Worm (Caenorhabditis elegans) whole organism, early embryonic: ENCODE measurements around the gene cwc-15.
"Not testable (repeated sequence)": the region's sequence is repeated elsewhere in the genome, so short reads cannot be mapped to it uniquely, and the experiment has no call there.

Experiments
- B0310.2 ChIP-seq: sonication (generic microtip); optimal IDR thresholded peaks from 2 replicates; lab custom pipeline; 2016; ENCODE audit warnings: mild to moderate bottlenecking, missing genetic modification characterization, missing compliant biosample characterization
- F13C5.2 ChIP-seq: sonication (generic microtip); optimal IDR thresholded peaks from 2 replicates; lab custom pipeline; 2017; ENCODE audit warnings: mild to moderate bottlenecking, missing genetic modification characterization, inconsistent platforms, missing compliant biosample characterization
- aly-1 ChIP-seq: sonication (generic microtip); optimal IDR thresholded peaks from 2 replicates; lab custom pipeline; 2016; ENCODE audit warnings: missing genetic modification characterization, missing compliant biosample characterization
- ama-1 ChIP-seq: fragments of 150-350 bp; optimal IDR thresholded peaks from 2 replicates; lab custom pipeline; 2014
- ceh-13 ChIP-seq: fragments of 200-800 bp; sonication (Bioruptor generic); optimal IDR thresholded peaks from 2 replicates; lab custom pipeline; 2018; ENCODE audit warnings: mild to moderate bottlenecking, missing genetic modification characterization, missing compliant biosample characterization
- ceh-36 ChIP-seq: sonication (generic microtip); optimal IDR thresholded peaks from 2 replicates; lab custom pipeline; 2016; ENCODE audit warnings: missing genetic modification characterization, inconsistent platforms, missing compliant biosample characterization
- ets-7 ChIP-seq: sonication (generic microtip); optimal IDR thresholded peaks from 2 replicates; lab custom pipeline; 2016; ENCODE audit warnings: missing genotype, missing genetic modification characterization, missing compliant biosample characterization
- flt-1 ChIP-seq: fragments of 200-800 bp; sonication (Bioruptor generic); IDR thresholded peaks from 2 replicates; pipeline ENCODE4 v1.3.6; 2022; ENCODE audit warnings: missing genetic modification characterization, missing compliant biosample characterization
- hmbx-1 ChIP-seq: sonication (generic microtip); optimal IDR thresholded peaks from 2 replicates; lab custom pipeline; 2016; ENCODE audit warnings: mild to moderate bottlenecking, missing genetic modification characterization, missing compliant biosample characterization
- hmg-4 ChIP-seq: fragments of 200-800 bp; sonication (Bioruptor generic); optimal IDR thresholded peaks from 2 replicates; lab custom pipeline; 2018; ENCODE audit warnings: mild to moderate bottlenecking, missing genetic modification characterization, missing compliant biosample characterization
- hnd-1 ChIP-seq: sonication (generic microtip); optimal IDR thresholded peaks from 2 replicates; lab custom pipeline; 2016; ENCODE audit warnings: missing genetic modification characterization, missing compliant biosample characterization
- pes-1 ChIP-seq: fragments of 200-800 bp; sonication (Bioruptor generic); IDR thresholded peaks from 2 replicates; pipeline ENCODE4 v1.3.6; 2022; ENCODE audit warnings: missing genetic modification reagents, missing genetic modification characterization, missing compliant biosample characterization
- scrt-1 ChIP-seq: fragments of 200-800 bp; sonication (Bioruptor generic); IDR thresholded peaks from 2 replicates; pipeline ENCODE4 v1.3.6; 2022; ENCODE audit warnings: missing genetic modification characterization, missing compliant biosample characterization
- sea-1 ChIP-seq: fragments of 200-800 bp; sonication (Bioruptor generic); conservative IDR thresholded peaks from 2 replicates; pipeline ENCODE4 v1.3.6; 2022; ENCODE audit warnings: missing genetic modification characterization, missing compliant biosample characterization
- tbx-11 ChIP-seq: fragments of 200-800 bp; sonication (Bioruptor generic); IDR thresholded peaks from 2 replicates; pipeline ENCODE4 v1.3.6; 2022; ENCODE audit warnings: missing genetic modification characterization, missing compliant biosample characterization
- tbx-37 ChIP-seq: fragments of 200-800 bp; sonication (Bioruptor generic); conservative IDR thresholded peaks from 2 replicates; pipeline ENCODE4 v1.3.6; 2022; ENCODE audit warnings: missing genetic modification reagents, missing genetic modification characterization, missing compliant biosample characterization
- tra-4 ChIP-seq: sonication (generic microtip); optimal IDR thresholded peaks from 2 replicates; lab custom pipeline; 2017; ENCODE audit warnings: missing genetic modification characterization, missing compliant biosample characterization

The cwc-15 gene

ce11 chrV:16023051-16023450 is at the start of gene cwc-15:
Gene cwc-15, plus strand, starts transcription at chrV:16023351.
- TF ChIP-seq ets-7 (tag; lab: Kevin White, UChicago) (no peak), sea-1 (no peak), pes-1 (GFP tag; lab: Robert Waterston, UW) (no peak), aly-1 (tag; lab: Kevin White, UChicago) (no peak), B0310.2 (tag; lab: Kevin White, UChicago) (no peak), hnd-1 (tag; lab: Kevin White, UChicago) (no peak), scrt-1 (no peak), tbx-11 (GFP tag; lab: Robert Waterston, UW) (no peak), hmg-4 (GFP tag; lab: Kevin White, UChicago) (no peak)

- TF ChIP-seq tbx-37 (GFP tag; lab: Robert Waterston, UW) (no peak), pes-1 (GFP tag; lab: Robert Waterston, UW) (no peak), scrt-1 (no peak), ceh-36 (tag; lab: Kevin White, UChicago) (no peak), tbx-11 (GFP tag; lab: Robert Waterston, UW) (no peak), hmbx-1 (no peak), hmg-4 (GFP tag; lab: Kevin White, UChicago) (no peak), F13C5.2 (no peak), sea-1 (no peak), ets-7 (tag; lab: Kevin White, UChicago) (no peak), tra-4 (tag; lab: Kevin White, UChicago) (no peak), flt-1 (GFP tag; lab: Robert Waterston, UW) (no peak), B0310.2 (tag; lab: Kevin White, UChicago) (no peak)
These were observed 48.3 kb upstream of the cwc-15 start, which contains the start of gene sru-22 for ce11 chrV:15974836-15975235. Gene sru-22, minus strand, starts transcription at chrV:15974936.

- TF ChIP-seq sea-1: no peak
- no peak for TF ChIP-seq F13C5.2
- no peak for TF ChIP-seq hmg-4 (GFP tag; lab: Kevin White, UChicago)
- TF ChIP-seq ceh-36 (tag; lab: Kevin White, UChicago): no peak
- no peak for TF ChIP-seq flt-1 (GFP tag; lab: Robert Waterston, UW)
- TF ChIP-seq ets-7 (tag; lab: Kevin White, UChicago): no peak
- TF ChIP-seq ama-1 (lab: Kevin White, UChicago): no peak
- no peak for TF ChIP-seq aly-1 (tag; lab: Kevin White, UChicago)
- TF ChIP-seq tbx-11 (GFP tag; lab: Robert Waterston, UW): no peak
- TF ChIP-seq tra-4 (tag; lab: Kevin White, UChicago): no peak
- no peak for TF ChIP-seq scrt-1
These were observed 47.3 kb upstream of the cwc-15 start, which contains the start of gene clec-232 for ce11 chrV:15975845-15976244. Gene clec-232, plus strand, starts transcription at chrV:15976145.

- TF ChIP-seq B0310.2 (tag; lab: Kevin White, UChicago): no peak
- no peak for TF ChIP-seq flt-1 (GFP tag; lab: Robert Waterston, UW)
- no peak for TF ChIP-seq tbx-11 (GFP tag; lab: Robert Waterston, UW)
- no peak for TF ChIP-seq ceh-13 (GFP tag; lab: Kevin White, UChicago)
These were observed 44.9 kb upstream of the cwc-15 start, which contains the start of gene oac-20 for ce11 chrV:15978232-15978764. Gene oac-20, plus strand, starts transcription at chrV:15978714.

- TF ChIP-seq tbx-37 (GFP tag; lab: Robert Waterston, UW) (no peak), B0310.2 (tag; lab: Kevin White, UChicago) (no peak), hmg-4 (GFP tag; lab: Kevin White, UChicago) (no peak), F13C5.2 (no peak), hnd-1 (tag; lab: Kevin White, UChicago) (no peak), pes-1 (GFP tag; lab: Robert Waterston, UW) (no peak), ceh-36 (tag; lab: Kevin White, UChicago) (no peak), tbx-11 (GFP tag; lab: Robert Waterston, UW) (no peak), hmbx-1 (no peak), flt-1 (GFP tag; lab: Robert Waterston, UW) (no peak), scrt-1 (no peak), tra-4 (tag; lab: Kevin White, UChicago) (no peak), sea-1 (no peak), ets-7 (tag; lab: Kevin White, UChicago) (no peak), ama-1 (lab: Kevin White, UChicago) (no peak), ceh-13 (GFP tag; lab: Kevin White, UChicago) (no peak), aly-1 (tag; lab: Kevin White, UChicago) (no peak)
These were observed 40.3 kb upstream of the cwc-15 start, which contains the start of the genes fbxa-99 and F36G9.13 for ce11 chrV:15982733-15983344. Gene fbxa-99, minus strand, starts transcription at chrV:15982854. Gene F36G9.13, plus strand, starts transcription at chrV:15983294.

ce11 chrV:15988074-15988473 is 35.1 kb upstream of the cwc-15 start, which contains the start of gene F36G9.15:
Gene F36G9.15, minus strand, starts transcription at chrV:15988174.
- TF ChIP-seq B0310.2 (tag; lab: Kevin White, UChicago): no peak
- no peak for TF ChIP-seq hnd-1 (tag; lab: Kevin White, UChicago)
- TF ChIP-seq pes-1 (GFP tag; lab: Robert Waterston, UW): no peak

ce11 chrV:15991850-15992249 is 31.3 kb upstream of the cwc-15 start, which contains the start of gene C06C6.7:
Gene C06C6.7, plus strand, starts transcription at chrV:15992150.
- TF ChIP-seq hnd-1 (tag; lab: Kevin White, UChicago); flt-1 (GFP tag; lab: Robert Waterston, UW); F13C5.2: not testable (repeated sequence)
